Worm (Caenorhabditis elegans) whole organism, dauer: Measurements from ENCODE around the gene pole-4.
"Not testable (repeated sequence)": the region's sequence is repeated elsewhere in the genome, so short reads cannot be mapped to it uniquely, and the experiment has no call there.

Experiments used
- unc-62 ChIP-seq: sonication (generic microtip); optimal IDR thresholded peaks from 2 replicates; lab custom pipeline; 2017; ENCODE audit warnings: missing biosample characterization, missing genetic modification reagents, missing genetic modification characterization

The pole-4 gene

ce11 chrII:14969320-14969950 is at the start of gene pole-4, which contains the start of the genes nsun-5 and metl-2:
Gene pole-4, minus strand, starts transcription at chrII:14969354.
Gene nsun-5, plus strand, starts transcription at chrII:14969617.
Gene metl-2, plus strand, starts transcription at chrII:14969900.
- TF ChIP-seq unc-62 (GFP tag; lab: Kevin White, UChicago): no peak

ce11 chrII:15018923-15019322 is 49.8 kb upstream of the pole-4 start, which contains the start of gene Y53F4B.12:
Gene Y53F4B.12, plus strand, starts transcription at chrII:15019223.
- TF ChIP-seq unc-62 (GFP tag; lab: Kevin White, UChicago): no peak

DNA sequence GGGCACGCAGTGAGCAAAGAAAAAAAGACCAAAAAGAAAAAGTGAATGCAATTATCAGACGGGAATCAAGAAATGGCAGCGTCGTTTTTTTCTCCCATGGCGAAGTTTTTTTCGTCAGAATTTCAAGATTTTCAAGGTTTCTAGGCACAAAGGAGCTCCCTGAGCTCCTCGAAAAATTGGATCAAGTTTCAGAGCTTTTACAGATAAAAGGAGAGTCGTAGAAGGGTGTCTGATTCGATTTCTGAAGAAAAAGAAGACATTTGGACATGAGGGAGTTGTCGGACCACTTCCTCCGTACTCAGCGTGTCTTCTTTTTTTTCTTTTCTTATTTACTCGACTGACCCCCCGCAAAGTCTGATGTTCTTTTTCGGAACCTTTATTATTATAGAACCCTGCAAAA is 46.5 kb upstream of the pole-4 start:
- TF ChIP-seq unc-62 (GFP tag; lab: Kevin White, UChicago): no peak

- TF ChIP-seq unc-62 (GFP tag; lab: Kevin White, UChicago): no peak
These were observed 45.2 kb upstream of the pole-4 start, which contains the start of gene Y53F4B.51 for ce11 chrII:15014380-15014779. Gene Y53F4B.51, minus strand, starts transcription at chrII:15014442.

DNA sequence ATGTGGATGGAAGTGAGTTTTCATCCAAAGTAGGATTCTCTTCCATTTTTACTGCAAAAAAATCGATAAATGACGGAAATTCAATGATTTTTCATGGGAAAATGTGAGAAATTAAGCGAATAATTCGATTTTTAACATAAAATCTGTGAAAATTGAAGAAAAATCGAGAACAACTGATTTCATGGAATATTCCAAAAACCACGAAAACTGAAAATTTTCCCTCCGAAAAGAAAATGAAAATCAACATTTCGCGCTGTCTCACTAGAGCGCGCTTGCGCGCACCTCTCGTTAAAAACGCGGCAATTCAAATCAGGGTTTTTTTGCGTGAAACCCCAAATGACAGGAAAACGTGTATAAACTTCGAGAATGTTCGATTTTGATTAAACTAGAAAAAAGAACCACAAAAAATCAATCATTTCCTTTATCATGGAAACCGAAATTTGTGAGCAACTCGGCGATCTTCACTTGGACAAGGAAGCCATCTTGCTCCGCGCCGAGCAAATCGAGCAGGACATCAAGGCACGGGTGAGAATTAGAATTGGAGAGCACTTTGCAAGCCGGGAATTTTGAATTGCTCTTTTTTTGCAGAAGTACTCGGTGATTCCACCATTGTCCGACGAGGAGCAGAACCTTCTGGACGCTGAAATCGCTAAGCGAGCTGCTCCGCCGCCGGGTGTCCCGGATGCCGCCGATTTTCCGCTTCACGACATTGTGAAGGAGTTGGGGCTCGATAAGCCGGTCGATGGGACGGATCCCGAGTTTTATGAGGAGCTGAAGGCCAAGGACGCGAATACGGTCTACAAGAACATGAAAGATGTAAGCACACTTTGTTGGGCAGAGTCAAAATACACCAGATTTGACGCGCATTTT is 41.4 kb upstream of the pole-4 start, which contains the start of the genes Y53F4B.9 and Y53F4B.11:
Gene Y53F4B.9 (minus strand): TSS at position 51 of the 870 bp plus-strand sequence.
Gene Y53F4B.11 (plus strand): TSS at position 383 of the 870 bp plus-strand sequence.
- no peak for TF ChIP-seq unc-62 (GFP tag; lab: Kevin White, UChicago)

DNA sequence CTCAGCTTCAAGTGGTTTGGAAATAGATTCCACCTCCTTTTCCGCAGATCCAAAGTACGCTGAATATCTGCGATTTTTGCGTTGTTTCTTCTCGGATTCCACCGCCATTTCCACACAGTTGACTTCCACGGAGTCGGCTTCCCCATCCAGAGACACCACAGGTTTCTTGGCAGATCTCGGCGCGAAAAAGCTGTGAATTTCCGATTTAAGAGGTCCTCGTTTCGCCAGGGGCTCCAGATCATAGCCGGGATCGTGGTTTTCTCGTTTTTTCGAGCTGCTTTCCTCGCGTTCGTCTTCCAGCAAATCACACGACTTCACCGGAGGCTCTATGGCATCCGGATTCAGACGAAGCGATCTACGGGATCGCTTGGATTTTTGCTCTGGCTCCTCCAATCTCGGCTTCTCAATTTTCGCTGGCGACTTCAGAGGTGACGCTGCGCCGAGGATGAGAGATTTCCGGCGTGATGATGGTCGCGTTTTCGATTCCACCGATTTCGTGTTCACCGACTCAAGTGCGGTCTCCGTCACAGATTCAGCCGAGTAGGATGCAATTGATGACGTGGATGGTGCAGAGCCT is 39.4 kb upstream of the pole-4 start:
- TF ChIP-seq unc-62 (GFP tag; lab: Kevin White, UChicago): no peak

DNA sequence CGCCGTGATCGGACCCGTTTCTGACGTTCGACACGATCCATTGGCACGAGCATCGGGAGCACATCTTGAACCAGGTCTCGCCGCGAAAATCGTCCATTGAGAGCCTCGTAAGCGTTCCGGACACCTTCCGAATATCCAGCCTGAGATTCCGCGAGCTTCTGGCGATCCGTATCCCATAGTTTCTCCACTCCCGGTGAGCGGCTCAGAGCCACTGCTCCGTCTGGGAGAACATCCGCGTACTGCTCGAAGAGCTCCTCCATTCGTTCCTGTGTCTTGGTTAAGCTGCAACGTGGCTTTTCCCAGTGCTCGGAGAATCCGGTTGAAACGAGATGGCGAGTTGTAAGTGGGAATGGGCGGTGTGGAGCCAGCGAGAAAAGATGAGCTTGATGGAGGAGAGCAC is 36.0 kb upstream of the pole-4 start:
- TF ChIP-seq unc-62 (GFP tag; lab: Kevin White, UChicago): no peak

DNA sequence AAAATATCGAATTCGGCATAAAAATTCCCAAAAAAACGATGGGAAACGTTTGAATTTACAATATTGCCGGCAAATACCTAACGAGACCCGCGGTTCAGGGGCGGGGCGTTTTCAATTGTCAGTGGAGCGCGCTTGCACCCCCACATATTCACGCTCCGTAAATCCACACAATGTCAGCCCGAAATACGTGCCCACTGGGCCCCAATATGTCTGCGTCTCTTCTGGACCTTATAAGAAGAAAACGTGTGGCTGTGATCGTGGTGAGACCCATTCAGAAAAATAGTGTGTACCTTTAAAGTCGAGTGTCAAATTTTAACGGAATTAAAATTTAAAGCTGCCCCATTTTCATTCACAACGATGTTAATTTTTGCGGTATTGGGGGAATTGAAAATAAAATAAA is 35.4 kb upstream of the pole-4 start:
- no peak for TF ChIP-seq unc-62 (GFP tag; lab: Kevin White, UChicago)

- no peak for TF ChIP-seq unc-62 (GFP tag; lab: Kevin White, UChicago)
These were observed 34.3 kb upstream of the pole-4 start, which contains the start of gene Y53F4B.10 for ce11 chrII:15003410-15003809. Gene Y53F4B.10, minus strand, starts transcription at chrII:15003510.

DNA sequence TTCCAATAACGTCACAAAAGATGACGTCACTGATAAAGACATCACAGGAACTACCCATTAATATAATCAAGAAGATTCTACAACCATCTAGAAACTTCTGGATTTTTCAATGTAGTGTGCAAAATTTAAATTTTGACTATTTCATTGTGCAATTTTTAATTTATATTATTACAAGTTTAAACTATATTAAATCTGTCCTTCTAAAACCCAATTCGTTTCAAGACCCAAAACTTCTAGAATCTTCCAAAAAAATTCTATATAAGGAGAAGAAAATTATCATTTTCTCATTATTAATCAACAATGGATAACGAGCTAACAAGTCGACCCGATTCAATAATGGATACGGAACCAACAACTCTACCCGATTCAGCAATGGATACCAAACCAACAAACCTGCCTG is 23.4 kb upstream of the pole-4 start, which contains the start of gene Y53F4B.7:
Gene Y53F4B.7 (plus strand): TSS at position 301 of the 400 bp plus-strand sequence.
- TF ChIP-seq unc-62 (GFP tag; lab: Kevin White, UChicago): not testable (repeated sequence)

ce11 chrII:14988171-14988570 is 19.0 kb upstream of the pole-4 start, which contains the start of gene Y53F4B.43:
Gene Y53F4B.43, plus strand, starts transcription at chrII:14988471.
- not testable (repeated sequence) for TF ChIP-seq unc-62 (GFP tag; lab: Kevin White, UChicago)

DNA sequence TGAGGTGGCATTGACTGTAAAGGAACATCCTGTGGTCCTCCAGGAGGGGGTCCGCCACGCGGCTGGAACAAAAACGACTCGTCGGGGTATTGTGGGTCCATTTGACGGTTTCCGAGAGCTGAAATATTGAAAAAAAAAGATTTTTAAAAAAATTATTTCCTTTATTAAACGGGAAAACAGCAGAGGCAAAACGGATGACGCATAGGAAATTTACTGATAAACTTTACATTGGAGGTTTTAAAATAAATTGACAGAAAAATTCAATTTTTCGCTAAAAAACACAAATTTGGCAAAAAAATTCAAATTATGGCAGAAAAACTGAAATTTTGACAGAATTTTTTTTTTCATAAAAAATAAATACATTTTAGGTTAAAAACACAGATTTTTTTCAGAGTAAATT is 14.8 kb upstream of the pole-4 start, which contains the start of gene Y53F4B.5:
Gene Y53F4B.5 (minus strand): TSS at position 101 of the 400 bp plus-strand sequence.
- no peak for TF ChIP-seq unc-62 (GFP tag; lab: Kevin White, UChicago)

- TF ChIP-seq unc-62 (GFP tag; lab: Kevin White, UChicago): no peak
These were observed 879 bp downstream of the pole-4 start for ce11 chrII:14968275-14968674.

DNA sequence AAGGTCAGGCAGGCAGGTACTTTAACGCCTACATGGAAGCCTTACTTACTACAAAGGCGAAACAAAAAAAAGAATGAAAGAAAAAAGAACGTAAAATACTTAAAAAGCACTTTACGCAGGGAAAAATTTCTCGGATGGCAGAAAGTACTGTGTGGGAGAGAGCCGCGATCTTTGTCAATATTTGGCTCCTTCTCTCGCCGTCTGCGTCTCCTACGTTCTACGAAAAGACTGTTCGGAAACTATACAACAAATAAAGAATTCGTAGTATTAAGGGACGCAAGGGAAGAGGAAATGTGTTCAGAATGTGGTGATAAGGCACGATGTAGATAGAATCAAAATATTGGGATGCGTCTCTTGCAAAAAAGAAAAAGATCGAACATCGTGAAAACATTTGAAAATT is 2.1 kb downstream of the pole-4 start:
- no peak for TF ChIP-seq unc-62 (GFP tag; lab: Kevin White, UChicago)

DNA sequence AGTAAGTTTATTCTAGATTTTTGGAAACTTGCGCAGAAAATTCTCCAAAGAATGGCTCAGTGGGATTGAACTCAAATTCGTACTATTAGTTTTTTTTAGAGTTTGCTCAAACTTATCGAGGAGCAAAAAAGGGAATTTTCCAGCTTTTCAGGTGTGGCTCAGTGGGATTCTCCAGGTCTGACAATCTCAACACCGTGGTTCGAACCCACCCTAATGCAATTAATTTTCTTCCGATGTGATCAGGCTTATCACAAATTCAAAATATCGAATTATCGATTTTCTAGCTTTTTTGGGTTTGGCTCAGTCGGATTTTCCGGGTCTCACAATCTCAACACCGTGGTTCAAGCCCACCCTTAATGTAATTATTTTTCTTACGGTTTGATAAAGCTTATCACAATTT is 2.7 kb downstream of the pole-4 start:
- no peak for TF ChIP-seq unc-62 (GFP tag; lab: Kevin White, UChicago)
